Fruit fly (Drosophila melanogaster) whole organism, pupa: ENCODE data around the gene CG3961.

ENCODE experiments used
- CG15710 ChIP-seq: fragments of 200-800 bp; sonication (Bioruptor generic); optimal IDR thresholded peaks from 2 replicates; lab custom pipeline; 2018; ENCODE audit warnings: missing biosample characterization, mild to moderate bottlenecking, missing genetic modification characterization, moderate library complexity
- CG17806 ChIP-seq: fragments of 200-800 bp; sonication (Bioruptor generic); optimal IDR thresholded peaks from 2 replicates; lab custom pipeline; 2018; ENCODE audit warnings: missing biosample characterization, mild to moderate bottlenecking, missing genetic modification characterization, moderate library complexity
- CG9948 ChIP-seq: fragments of 200-800 bp; sonication (Bioruptor generic); optimal IDR thresholded peaks from 2 replicates; lab custom pipeline; 2018; ENCODE audit warnings: missing biosample characterization, mild to moderate bottlenecking, missing genetic modification characterization, moderate library complexity

- no peak for TF ChIP-seq CG17806 (tag; lab: Kevin White, UChicago)
- no peak for TF ChIP-seq CG15710
- no peak for TF ChIP-seq CG9948 (tag; lab: Kevin White, UChicago)
These were observed 57.0 kb downstream of the CG3961 start for dm6 chr3L:18833234-18833633.
